Worm (Caenorhabditis elegans) whole organism, L3 larva: ENCODE results near the gene glt-4.

ENCODE experiments used
- ceh-82 ChIP-seq: fragments of 150-350 bp; optimal IDR thresholded peaks from 2 replicates; lab custom pipeline; 2014; ENCODE audit warnings: missing biosample characterization, missing genetic modification characterization
- nhr-12 ChIP-seq: fragments of 150-350 bp; optimal IDR thresholded peaks from 2 replicates; lab custom pipeline; 2014; ENCODE audit warnings: missing biosample characterization, missing genetic modification characterization
- sea-2 ChIP-seq: fragments of 150-350 bp; sonication (generic microtip); optimal IDR thresholded peaks from 4 replicates; lab custom pipeline; 2014; ENCODE audit warnings: missing biosample characterization, missing genetic modification reagents, missing genetic modification characterization
- zag-1 ChIP-seq: fragments of 150-350 bp; optimal IDR thresholded peaks from 2 replicates; lab custom pipeline; 2014; ENCODE audit warnings: missing biosample characterization, missing genetic modification characterization

- TF ChIP-seq zag-1 (tag; lab: Kevin White, UChicago) (no peak), nhr-12 (no peak), ceh-82 (no peak), sea-2 (no peak)
These were observed 20.3 kb upstream of the glt-4 start for ce11 chrX:6382930-6383329.
